Fruit fly (Drosophila melanogaster): ENCODE data around the gene CG14324.

dm6 chr3R:17626827-17627226, 8.2 kb upstream of the CG14324 start, which contains the start of gene CG14325:
- TF ChIP-seq CG5204 (GFP tag; optimal IDR thresholded peaks at IDR 0.05) (no peak), CG11617 (GFP tag; optimal IDR thresholded peaks at IDR 0.05) (no peak), Mnt (GFP tag; optimal IDR thresholded peaks at IDR 0.05) (no peak), ovo (GFP tag; optimal IDR thresholded peaks at IDR 0.05) (no peak), kay (GFP tag; ENCODE audit: borderline replicate concordance) (no peak), Crg-1 (GFP tag; optimal IDR thresholded peaks at IDR 0.05) (no peak), pad (GFP tag; optimal IDR thresholded peaks at IDR 0.05) (no peak), tj (GFP tag; optimal IDR thresholded peaks at IDR 0.05) (no peak), CG7045 (GFP tag; optimal IDR thresholded peaks at IDR 0.05) (no peak), toe (GFP tag; optimal IDR thresholded peaks at IDR 0.05) (no peak), Hr96 (GFP tag; optimal IDR thresholded peaks at IDR 0.05) (no peak), CG7101 (tag; optimal IDR thresholded peaks at IDR 0.05) (no peak), CG12768 (GFP tag; optimal IDR thresholded peaks at IDR 0.05) (no peak)

Measured in whole organism, adult.